Worm (Caenorhabditis elegans) whole organism, late embryonic: ENCODE results near the gene epn-1.

Experiments used
- C08G9.2 ChIP-seq: sonication (generic microtip); optimal IDR thresholded peaks from 2 replicates; lab custom pipeline; 2016; ENCODE audit warnings: mild to moderate bottlenecking, missing genetic modification characterization, moderate library complexity, missing compliant biosample characterization
- C38D4.7 ChIP-seq: fragments of 200-800 bp; sonication (Bioruptor generic); optimal IDR thresholded peaks from 2 replicates; lab custom pipeline; 2018; ENCODE audit warnings: mild to moderate bottlenecking, missing genetic modification characterization, moderate library complexity, missing compliant biosample characterization
- K09A11.1 ChIP-seq: sonication (generic microtip); optimal IDR thresholded peaks from 2 replicates; lab custom pipeline; 2017; ENCODE audit warnings: antibody characterized with exemption, mild to moderate bottlenecking, missing genetic modification characterization, missing compliant biosample characterization; ENCODE audit not compliant: insufficient read depth
- T23F11.4 ChIP-seq: fragments of 200-800 bp; sonication (Bioruptor generic); optimal IDR thresholded peaks from 2 replicates; lab custom pipeline; 2018; ENCODE audit warnings: mild to moderate bottlenecking, missing genetic modification characterization, missing compliant biosample characterization
- ama-1 ChIP-seq: fragments of 150-350 bp; optimal IDR thresholded peaks from 2 replicates; lab custom pipeline; 2014
- ceh-14 ChIP-seq: sonication (generic microtip); optimal IDR thresholded peaks from 2 replicates; lab custom pipeline; 2016; ENCODE audit warnings: missing genotype, missing genetic modification characterization, missing compliant biosample characterization
- ceh-18 ChIP-seq: sonication (generic microtip); optimal IDR thresholded peaks from 2 replicates; lab custom pipeline; 2016; ENCODE audit warnings: missing genetic modification characterization, missing compliant biosample characterization
- ceh-19 ChIP-seq: fragments of 200-800 bp; sonication (Bioruptor generic); optimal IDR thresholded peaks from 2 replicates; lab custom pipeline; 2018; ENCODE audit warnings: mild to moderate bottlenecking, missing genetic modification characterization, missing compliant biosample characterization
- ceh-22 ChIP-seq: sonication (generic microtip); optimal IDR thresholded peaks from 2 replicates; lab custom pipeline; 2017; ENCODE audit warnings: missing biosample characterization, missing genetic modification characterization
- ceh-30 ChIP-seq: fragments of 150-350 bp; optimal IDR thresholded peaks from 2 replicates; lab custom pipeline; 2014; ENCODE audit warnings: missing biosample characterization, missing genetic modification characterization
- ceh-34 ChIP-seq: sonication (generic microtip); optimal IDR thresholded peaks from 2 replicates; lab custom pipeline; 2016; ENCODE audit warnings: mild to moderate bottlenecking, missing genetic modification characterization, missing compliant biosample characterization
- ceh-45 ChIP-seq: fragments of 200-800 bp; sonication (Bioruptor generic); IDR thresholded peaks from 2 replicates; pipeline ENCODE4 v1.3.6; 2022; ENCODE audit warnings: missing genetic modification reagents, missing genetic modification characterization, missing compliant biosample characterization
- ceh-48 ChIP-seq: sonication (generic microtip); optimal IDR thresholded peaks from 2 replicates; lab custom pipeline; 2016; ENCODE audit warnings: missing genetic modification characterization, inconsistent platforms, missing compliant biosample characterization
- ceh-9 ChIP-seq: sonication (generic microtip); optimal IDR thresholded peaks from 2 replicates; lab custom pipeline; 2016; ENCODE audit warnings: mild to moderate bottlenecking, missing genetic modification characterization, inconsistent platforms, missing compliant biosample characterization
- che-1 ChIP-seq: sonication (generic microtip); optimal IDR thresholded peaks from 2 replicates; lab custom pipeline; 2016; ENCODE audit warnings: mild to moderate bottlenecking, missing genetic modification characterization, missing compliant biosample characterization
- dmd-4 ChIP-seq: sonication (generic microtip); optimal IDR thresholded peaks from 2 replicates; lab custom pipeline; 2016; ENCODE audit warnings: borderline replicate concordance, missing genetic modification characterization, missing compliant biosample characterization
- dve-1 ChIP-seq: sonication (generic microtip); optimal IDR thresholded peaks from 2 replicates; lab custom pipeline; 2017; ENCODE audit warnings: antibody characterized with exemption, mild to moderate bottlenecking, missing genetic modification characterization, missing compliant biosample characterization
- elt-2 ChIP-seq: sonication (generic microtip); optimal IDR thresholded peaks from 2 replicates; lab custom pipeline; 2016; ENCODE audit warnings: missing genetic modification reagents, missing genetic modification characterization, missing compliant biosample characterization
- elt-4 ChIP-seq: sonication (generic microtip); optimal IDR thresholded peaks from 2 replicates; lab custom pipeline; 2016; ENCODE audit warnings: missing genetic modification characterization, missing compliant biosample characterization
- ets-4 ChIP-seq: sonication (generic microtip); optimal IDR thresholded peaks from 2 replicates; lab custom pipeline; 2016; ENCODE audit warnings: missing genetic modification characterization, missing compliant biosample characterization
- eyg-1 ChIP-seq: sonication (generic microtip); optimal IDR thresholded peaks from 2 replicates; lab custom pipeline; 2016; ENCODE audit warnings: missing genotype, missing genetic modification characterization, missing compliant biosample characterization
- fkh-10 ChIP-seq: fragments of 150-350 bp; optimal IDR thresholded peaks from 2 replicates; lab custom pipeline; 2014; ENCODE audit warnings: missing biosample characterization, missing genetic modification reagents, missing genetic modification characterization
- fkh-6 ChIP-seq: sonication (generic microtip); optimal IDR thresholded peaks from 2 replicates; lab custom pipeline; 2016; ENCODE audit warnings: missing genetic modification characterization, missing compliant biosample characterization
- hlh-13 ChIP-seq: fragments of 200-800 bp; sonication (Bioruptor generic); optimal IDR thresholded peaks from 2 replicates; lab custom pipeline; 2018; ENCODE audit warnings: mild to moderate bottlenecking, missing genetic modification characterization, missing compliant biosample characterization
- hlh-15 ChIP-seq: sonication (generic microtip); optimal IDR thresholded peaks from 2 replicates; lab custom pipeline; 2016; ENCODE audit warnings: missing genetic modification characterization, missing compliant biosample characterization
- hlh-6 ChIP-seq: sonication (generic microtip); optimal IDR thresholded peaks from 2 replicates; lab custom pipeline; 2016; ENCODE audit warnings: missing genotype, missing genetic modification characterization, missing compliant biosample characterization
- hlh-8 ChIP-seq: sonication (generic microtip); optimal IDR thresholded peaks from 2 replicates; lab custom pipeline; 2016; ENCODE audit warnings: missing genotype, missing genetic modification characterization, missing compliant biosample characterization
- lim-6 ChIP-seq: sonication (generic microtip); optimal IDR thresholded peaks from 2 replicates; lab custom pipeline; 2016; ENCODE audit warnings: missing genetic modification characterization, missing compliant biosample characterization
- madf-2 ChIP-seq: sonication (generic microtip); optimal IDR thresholded peaks from 2 replicates; lab custom pipeline; 2017; ENCODE audit warnings: missing genetic modification characterization, missing compliant biosample characterization
- nfya-1 ChIP-seq: sonication (generic microtip); optimal IDR thresholded peaks from 2 replicates; lab custom pipeline; 2017; ENCODE audit warnings: missing genetic modification characterization, mild to moderate bottlenecking, missing compliant biosample characterization, antibody characterized with exemption, moderate library complexity
- nhr-11 ChIP-seq: fragments of 150-350 bp; optimal IDR thresholded peaks from 2 replicates; lab custom pipeline; 2014; ENCODE audit warnings: missing biosample characterization, missing genetic modification characterization
- nhr-232 ChIP-seq: sonication (generic microtip); optimal IDR thresholded peaks from 2 replicates; lab custom pipeline; 2016; ENCODE audit warnings: missing genetic modification characterization, missing compliant biosample characterization
- npax-4 ChIP-seq: sonication (generic microtip); optimal IDR thresholded peaks from 2 replicates; lab custom pipeline; 2016; ENCODE audit warnings: missing genetic modification characterization, missing compliant biosample characterization
- pag-3 ChIP-seq: sonication (generic microtip); optimal IDR thresholded peaks from 2 replicates; lab custom pipeline; 2016; ENCODE audit warnings: missing compliant biosample characterization, missing genetic modification characterization, borderline replicate concordance
- pax-1 ChIP-seq: fragments of 150-350 bp; optimal IDR thresholded peaks from 2 replicates; lab custom pipeline; 2014; ENCODE audit warnings: missing biosample characterization, missing genetic modification characterization
- pha-2 ChIP-seq: sonication (generic microtip); optimal IDR thresholded peaks from 2 replicates; lab custom pipeline; 2017; ENCODE audit warnings: mild to moderate bottlenecking, missing genetic modification characterization, missing compliant biosample characterization
- pros-1 ChIP-seq: fragments of 150-350 bp; optimal IDR thresholded peaks from 2 replicates; lab custom pipeline; 2014; ENCODE audit warnings: missing biosample characterization, missing genetic modification reagents, missing genetic modification characterization
- sdc-2 ChIP-seq: sonication (generic microtip); optimal IDR thresholded peaks from 2 replicates; lab custom pipeline; 2016; ENCODE audit warnings: missing genotype, missing genetic modification characterization, missing compliant biosample characterization
- syd-9 ChIP-seq: sonication (generic microtip); optimal IDR thresholded peaks from 2 replicates; lab custom pipeline; 2016; ENCODE audit warnings: mild to moderate bottlenecking, missing genetic modification characterization, moderate library complexity, missing compliant biosample characterization
- tbx-2 ChIP-seq: sonication (generic microtip); optimal IDR thresholded peaks from 2 replicates; lab custom pipeline; 2016; ENCODE audit warnings: missing genetic modification characterization, missing compliant biosample characterization
- ttx-3 ChIP-seq: sonication (generic microtip); optimal IDR thresholded peaks from 2 replicates; lab custom pipeline; 2016; ENCODE audit warnings: missing genetic modification reagents, missing genetic modification characterization, missing compliant biosample characterization
- unc-55 ChIP-seq: sonication (generic microtip); optimal IDR thresholded peaks from 2 replicates; lab custom pipeline; 2017; ENCODE audit warnings: missing biosample characterization, missing genetic modification reagents, missing genetic modification characterization
- ztf-16 ChIP-seq: sonication (generic microtip); optimal IDR thresholded peaks from 2 replicates; lab custom pipeline; 2017; ENCODE audit warnings: missing genetic modification characterization, missing compliant biosample characterization

Gene epn-1

ce11 chrX:14810718-14811117, 7.6 kb downstream of the epn-1 start, which contains the start of gene atf-4:
TSS of gene atf-4 (minus strand) at chrX:14810810.
- TF ChIP-seq K09A11.1 (tag; lab: Kevin White, UChicago) (no peak), pag-3 (no peak), T23F11.4 (GFP tag; lab: Kevin White, UChicago) (no peak), pha-2 (no peak), nhr-11 (tag; lab: Kevin White, UChicago) (no peak), ttx-3 (no peak), sdc-2 (tag; lab: Kevin White, UChicago) (peak; percentile 73), ceh-45 (GFP tag; lab: Robert Waterston, UW) (no peak), hlh-15 (tag; lab: Kevin White, UChicago) (no peak), che-1 (tag; lab: Kevin White, UChicago) (no peak), npax-4 (tag; lab: Kevin White, UChicago) (no peak), ceh-18 (tag; lab: Kevin White, UChicago) (no peak), hlh-13 (GFP tag; lab: Kevin White, UChicago) (no peak), ceh-48 (tag; lab: Kevin White, UChicago) (no peak), unc-55 (GFP tag; lab: Kevin White, UChicago) (peak; percentile 58), elt-2 (tag; lab: Kevin White, UChicago) (peak; percentile 50), ceh-34 (tag; lab: Kevin White, UChicago) (no peak), elt-4 (tag; lab: Kevin White, UChicago) (no peak), ets-4 (tag; lab: Kevin White, UChicago) (no peak), ceh-14 (tag; lab: Kevin White, UChicago) (no peak), madf-2 (tag; lab: Kevin White, UChicago) (no peak), fkh-10 (GFP tag; lab: Kevin White, UChicago) (no peak), nhr-232 (no peak), ceh-22 (tag; lab: Kevin White, UChicago) (no peak), hlh-8 (tag; lab: Kevin White, UChicago) (no peak), dmd-4 (tag; lab: Kevin White, UChicago) (no peak), ama-1 (lab: Kevin White, UChicago) (no peak), dve-1 (peak; percentile 8), ceh-30 (tag; lab: Kevin White, UChicago) (no peak), nfya-1 (tag; lab: Kevin White, UChicago) (peak; percentile 13), ceh-9 (tag; lab: Kevin White, UChicago) (no peak), hlh-6 (tag; lab: Kevin White, UChicago) (no peak)

ce11 chrX:14809905-14810304, 8.4 kb downstream of the epn-1 start:
- no peak for TF ChIP-seq ets-4 (tag; lab: Kevin White, UChicago)
- TF ChIP-seq fkh-6 (tag; lab: Kevin White, UChicago), result no peak
- no peak for TF ChIP-seq ceh-45 (GFP tag; lab: Robert Waterston, UW)
- no peak for TF ChIP-seq madf-2 (tag; lab: Kevin White, UChicago)
- TF ChIP-seq ceh-14 (tag; lab: Kevin White, UChicago), result no peak
- TF ChIP-seq C38D4.7 (GFP tag; lab: Kevin White, UChicago), result no peak
- no peak for TF ChIP-seq nfya-1 (tag; lab: Kevin White, UChicago)
- no peak for TF ChIP-seq tbx-2 (tag; lab: Kevin White, UChicago)
- TF ChIP-seq lim-6 (tag; lab: Kevin White, UChicago), result no peak
- TF ChIP-seq fkh-10 (GFP tag; lab: Kevin White, UChicago), result no peak
- TF ChIP-seq pax-1, result no peak
- no peak for TF ChIP-seq syd-9 (tag; lab: Kevin White, UChicago)
- no peak for TF ChIP-seq T23F11.4 (GFP tag; lab: Kevin White, UChicago)
- TF ChIP-seq ztf-16 (tag; lab: Kevin White, UChicago), result no peak
- no peak for TF ChIP-seq ceh-19 (GFP tag; lab: Kevin White, UChicago)
- TF ChIP-seq ama-1 (lab: Kevin White, UChicago), result no peak
- no peak for TF ChIP-seq C08G9.2
- TF ChIP-seq eyg-1 (tag; lab: Kevin White, UChicago), result no peak
- no peak for TF ChIP-seq pros-1 (tag; lab: Kevin White, UChicago)
